Worm (Caenorhabditis elegans): Measurements from ENCODE around the gene Y116A8C.24.
A peak's percentile ranks its signal among the peaks of the same experiment; 100 is the strongest.
"Not testable (repeated sequence)": the region's sequence is repeated elsewhere in the genome, so short reads cannot be mapped to it uniquely, and the experiment has no call there.

The Y116A8C.24 gene

DNA sequence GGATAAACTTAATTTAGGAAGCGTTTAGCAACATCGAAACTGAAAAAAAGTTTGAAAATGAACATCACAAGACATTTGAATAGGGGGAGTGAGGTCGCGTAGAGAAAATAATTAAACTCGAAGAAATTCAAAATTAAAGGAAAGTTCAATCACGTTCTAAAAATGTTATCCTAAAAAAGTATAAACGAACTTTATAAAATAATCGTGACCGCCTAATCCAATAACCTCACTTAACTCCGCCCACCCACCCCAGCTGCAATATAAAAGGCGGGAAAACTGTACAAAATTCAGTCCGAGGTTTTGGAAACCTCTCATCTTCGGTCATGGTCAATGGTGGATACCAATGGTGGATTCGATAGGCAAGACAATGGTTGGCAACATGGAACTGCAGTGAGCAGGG, 5.8 kb downstream of the Y116A8C.24 start, which contains the start of gene Y116A8C.465:
Gene Y116A8C.465, plus strand, starts transcription at position 301 of the 400 bp plus-strand sequence.
- TF ChIP-seq attf-3 (GFP tag; conservative IDR thresholded peaks at IDR 0.05); snpc-1.3 (tag; optimal IDR thresholded peaks at IDR 0.05; ENCODE audit: insufficient read depth); tbp1 (GFP tag; optimal IDR thresholded peaks at IDR 0.05): not testable (repeated sequence)

ce11 chrIV:17063700-17064099, 7.0 kb downstream of the Y116A8C.24 start, which contains the start of gene Y116A8C.467:
Gene Y116A8C.467 (minus strand): TSS chrIV:17063800.
- TF ChIP-seq ceh-100 (GFP tag; IDR thresholded peaks at IDR 0.05); atf-7 (tag; optimal IDR thresholded peaks at IDR 0.05); mxl-1 (tag; optimal IDR thresholded peaks at IDR 0.05): not testable (repeated sequence)

- TF ChIP-seq snpc-4 (GFP tag; optimal IDR thresholded peaks at IDR 0.05) (peak; percentile 37), snpc-4 (tag; optimal IDR thresholded peaks at IDR 0.05) (peak in 3 of 4 experiments; percentile 68 to 95 (median 85)), pbrm-1 (GFP tag; IDR thresholded peaks at IDR 0.05) (peak; percentile 58; the same call in 1 of the 2 replicates), attf-6 (GFP tag; IDR thresholded peaks at IDR 0.05) (peak; percentile 91)
Measured at ce11 chrIV:17058489-17059121, 12.1 kb downstream of the Y116A8C.24 start.

DNA sequence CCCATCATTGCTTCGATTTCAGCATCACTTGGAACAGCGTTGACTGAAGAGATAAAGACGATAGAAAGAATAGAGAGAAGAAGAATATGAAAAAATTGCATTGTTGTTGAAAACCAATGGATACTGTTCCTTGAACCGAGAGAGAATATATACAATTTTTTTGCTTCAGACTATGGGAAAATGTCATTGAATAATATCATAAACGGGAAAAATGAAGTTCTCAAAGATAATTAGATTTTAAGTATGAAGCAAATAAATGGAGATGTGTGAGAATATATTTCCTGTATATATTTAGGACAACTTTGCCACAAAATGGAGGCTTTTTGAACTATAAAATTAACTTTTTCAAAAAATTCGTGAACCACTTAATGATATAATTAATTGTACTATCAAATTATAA, 12.7 kb downstream of the Y116A8C.24 start, which contains the start of gene Y116A8C.44:
Gene Y116A8C.44, minus strand, starts transcription at position 101 of the 400 bp plus-strand sequence.
- no peak for TF ChIP-seq nfyb-1 (GFP tag; IDR thresholded peaks at IDR 0.05)
- no peak for TF ChIP-seq madf-6 (GFP tag; IDR thresholded peaks at IDR 0.05)
- TF ChIP-seq hmg-20 (GFP tag; IDR thresholded peaks at IDR 0.05), result no peak
- no peak for TF ChIP-seq ceh-100 (GFP tag; IDR thresholded peaks at IDR 0.05)
- TF ChIP-seq ceh-79 (tag; optimal IDR thresholded peaks at IDR 0.05), result no peak
- no peak for TF ChIP-seq somi-1 (GFP tag; optimal IDR thresholded peaks at IDR 0.05)
- no peak for TF ChIP-seq rpc-1 (optimal IDR thresholded peaks at IDR 0.05)
- TF ChIP-seq rpc-1 (tag; optimal IDR thresholded peaks at IDR 0.05), result no peak
- no peak for TF ChIP-seq Y53F4B.3 (GFP tag; IDR thresholded peaks at IDR 0.05)
- no peak for TF ChIP-seq Y56A3A.18 (GFP tag; IDR thresholded peaks at IDR 0.05)
- no peak for TF ChIP-seq ama-1 (optimal IDR thresholded peaks at IDR 0.05)
- TF ChIP-seq ama-1 (GFP tag; optimal IDR thresholded peaks at IDR 0.05), result no peak
- TF ChIP-seq B0019.2 (GFP tag; conservative IDR thresholded peaks at IDR 0.05), result no peak
- no peak for TF ChIP-seq dox-1 (GFP tag; IDR thresholded peaks at IDR 0.05)
- TF ChIP-seq pbrm-1 (GFP tag; IDR thresholded peaks at IDR 0.05), result no peak
- TF ChIP-seq F39B2.1 (GFP tag; IDR thresholded peaks at IDR 0.05), result no peak
- no peak for TF ChIP-seq pha-4 (tag; optimal IDR thresholded peaks at IDR 0.05)
- no peak for TF ChIP-seq unc-62 (GFP tag; optimal IDR thresholded peaks at IDR 0.05)
- TF ChIP-seq lag-1 (GFP tag; IDR thresholded peaks at IDR 0.05), result no peak
- TF ChIP-seq lin-54 (GFP tag; optimal IDR thresholded peaks at IDR 0.05), result no peak
- no peak for TF ChIP-seq bed-2 (GFP tag; IDR thresholded peaks at IDR 0.05)

ce11 chrIV:17053261-17053660, 17.4 kb downstream of the Y116A8C.24 start, which contains the start of gene Y116A8C.23:
Gene Y116A8C.23 (plus strand): TSS chrIV:17053561.
- TF ChIP-seq nfya-2 (GFP tag; IDR thresholded peaks at IDR 0.05) (no peak), lir-1 (GFP tag; conservative IDR thresholded peaks at IDR 0.05) (no peak)

DNA sequence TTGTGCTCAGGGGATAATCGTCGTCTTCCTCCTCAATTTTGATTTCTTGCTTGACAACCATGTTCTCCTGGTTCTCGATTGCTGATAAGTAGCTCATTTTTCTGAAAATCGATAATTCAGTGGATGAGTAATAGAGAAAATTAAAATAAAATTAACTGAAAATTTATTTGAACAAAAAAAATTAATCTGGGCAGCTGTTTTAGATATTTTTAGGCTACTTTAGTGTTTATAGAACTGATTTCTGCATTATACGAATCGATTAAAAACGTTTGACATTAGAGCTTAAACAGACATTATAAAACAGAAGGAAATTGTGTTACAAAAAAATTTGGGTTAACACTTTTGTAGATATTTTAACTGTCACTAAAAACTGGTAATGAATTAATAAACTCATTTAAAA, 22.4 kb downstream of the Y116A8C.24 start, which contains the start of gene athp-3:
Gene athp-3, minus strand, starts transcription at position 101 of the 400 bp plus-strand sequence.
- TF ChIP-seq F33H1.4 (GFP tag; IDR thresholded peaks at IDR 0.05) (no peak), tlf-1 (GFP tag; optimal IDR thresholded peaks at IDR 0.05) (no peak), B0019.2 (GFP tag; conservative IDR thresholded peaks at IDR 0.05) (no peak), unc-62 (GFP tag; optimal IDR thresholded peaks at IDR 0.05) (no peak), hmg-1.2 (GFP tag; IDR thresholded peaks at IDR 0.05) (no peak), efl-1 (GFP tag; optimal IDR thresholded peaks at IDR 0.05) (no peak), ztf-28 (GFP tag; IDR thresholded peaks at IDR 0.05) (no peak), B0261.1 (tag; optimal IDR thresholded peaks at IDR 0.05) (no peak), F55B11.4 (tag; optimal IDR thresholded peaks at IDR 0.05; ENCODE audit: borderline replicate concordance, insufficient read depth) (no peak), lin-26 (GFP tag; IDR thresholded peaks at IDR 0.05) (no peak), attf-3 (GFP tag; conservative IDR thresholded peaks at IDR 0.05) (no peak), madf-3 (GFP tag; IDR thresholded peaks at IDR 0.05) (no peak), K11D2.4 (GFP tag; IDR thresholded peaks at IDR 0.05) (no peak), F22D6.2 (tag; optimal IDR thresholded peaks at IDR 0.05) (no peak)
